Fruit fly (Drosophila melanogaster) Kc167 (cell line): ENCODE results near the gene Teh3.

Experiments used
- h ChIP-seq: fragments of >200 bp; optimal IDR thresholded peaks from 3 replicates; lab custom pipeline; 2018; ENCODE audit warnings: missing external identifiers
- psq ChIP-seq: fragments of >200 bp; optimal IDR thresholded peaks from 2 replicates; lab custom pipeline; 2017; ENCODE audit warnings: missing external identifiers

dm6 chr3L:4221792-4222191, 37.3 kb upstream of the Teh3 start:
- TF ChIP-seq h (no peak), psq (lab: Kevin White, UChicago) (no peak)
